Fruit fly (Drosophila melanogaster) Kc167 (cell line): ENCODE measurements around the gene bai.

Source experiments
- Myc ChIP-seq: fragments of >200 bp; optimal IDR thresholded peaks from 2 replicates; lab custom pipeline; 2017; ENCODE audit warnings: missing external identifiers
- Sin3A ChIP-seq: fragments of >200 bp; optimal IDR thresholded peaks from 2 replicates; lab custom pipeline; 2018; ENCODE audit warnings: missing external identifiers
- h ChIP-seq: fragments of >200 bp; optimal IDR thresholded peaks from 3 replicates; lab custom pipeline; 2018; ENCODE audit warnings: missing external identifiers
- insv ChIP-seq: fragments of >200 bp; optimal IDR thresholded peaks from 3 replicates; lab custom pipeline; 2018; ENCODE audit warnings: missing external identifiers
- psq ChIP-seq: fragments of >200 bp; optimal IDR thresholded peaks from 2 replicates; lab custom pipeline; 2017; ENCODE audit warnings: missing external identifiers
- ttk ChIP-seq: sonication (Bioruptor generic); optimal IDR thresholded peaks from 2 replicates; lab custom pipeline; 2017; ENCODE audit warnings: missing external identifiers

bai gene

dm6 chr3R:25039028-25039476 lies at the start of gene bai, which contains the start of gene Ythdf:
Gene bai (plus strand): TSS chr3R:25039374.
Gene Ythdf (minus strand): TSS chr3R:25039249.
- no peak for TF ChIP-seq h (lab: Kevin White, UChicago)
- TF ChIP-seq psq (lab: Kevin White, UChicago), result no peak
- no peak for TF ChIP-seq Myc
- no peak for TF ChIP-seq insv (lab: Kevin White, UChicago)
- no peak for TF ChIP-seq ttk (lab: Kevin White, UChicago)
- TF ChIP-seq Sin3A, result no peak

dm6 chr3R:24996502-24996901 lies 42.7 kb upstream of the bai start:
- TF ChIP-seq Sin3A (no peak), ttk (lab: Kevin White, UChicago) (no peak), insv (lab: Kevin White, UChicago) (no peak), h (lab: Kevin White, UChicago) (no peak), Myc (no peak), psq (lab: Kevin White, UChicago) (no peak)

dm6 chr3R:24997287-24997686 lies 41.9 kb upstream of the bai start:
- TF ChIP-seq insv (lab: Kevin White, UChicago) (no peak), Sin3A (no peak), ttk (lab: Kevin White, UChicago) (no peak), h (lab: Kevin White, UChicago) (no peak), Myc (no peak), psq (lab: Kevin White, UChicago) (no peak)

dm6 chr3R:24999575-24999974 lies 39.6 kb upstream of the bai start:
- TF ChIP-seq h (lab: Kevin White, UChicago) (no peak), Myc (no peak), psq (lab: Kevin White, UChicago) (no peak), insv (lab: Kevin White, UChicago) (no peak), ttk (lab: Kevin White, UChicago) (no peak), Sin3A (no peak)

- TF ChIP-seq Sin3A (no peak), h (lab: Kevin White, UChicago) (no peak), insv (lab: Kevin White, UChicago) (no peak), ttk (lab: Kevin White, UChicago) (no peak), psq (lab: Kevin White, UChicago) (no peak), Myc (no peak)
Measured at dm6 chr3R:25002257-25002656, 36.9 kb upstream of the bai start.

dm6 chr3R:25004064-25004463 lies 35.1 kb upstream of the bai start:
- TF ChIP-seq psq (lab: Kevin White, UChicago), result no peak
- no peak for TF ChIP-seq insv (lab: Kevin White, UChicago)
- no peak for TF ChIP-seq Sin3A
- no peak for TF ChIP-seq Myc
- TF ChIP-seq h (lab: Kevin White, UChicago), result no peak
- TF ChIP-seq ttk (lab: Kevin White, UChicago), result no peak

- TF ChIP-seq Myc (no peak), ttk (lab: Kevin White, UChicago) (no peak), insv (lab: Kevin White, UChicago) (no peak), h (lab: Kevin White, UChicago) (no peak), psq (lab: Kevin White, UChicago) (no peak), Sin3A (no peak)
Measured at dm6 chr3R:25004763-25005162, 34.4 kb upstream of the bai start.

dm6 chr3R:25005748-25006147 lies 33.4 kb upstream of the bai start:
- no peak for TF ChIP-seq Sin3A
- no peak for TF ChIP-seq insv (lab: Kevin White, UChicago)
- TF ChIP-seq ttk (lab: Kevin White, UChicago), result no peak
- no peak for TF ChIP-seq Myc
- no peak for TF ChIP-seq psq (lab: Kevin White, UChicago)
- no peak for TF ChIP-seq h (lab: Kevin White, UChicago)

- TF ChIP-seq Myc (no peak), Sin3A (no peak), psq (lab: Kevin White, UChicago) (no peak), h (lab: Kevin White, UChicago) (no peak), ttk (lab: Kevin White, UChicago) (no peak), insv (lab: Kevin White, UChicago) (no peak)
Measured at dm6 chr3R:25009745-25010446, 29.3 kb upstream of the bai start.

dm6 chr3R:25012016-25012415 lies 27.2 kb upstream of the bai start:
- TF ChIP-seq psq (lab: Kevin White, UChicago), result no peak
- no peak for TF ChIP-seq insv (lab: Kevin White, UChicago)
- no peak for TF ChIP-seq h (lab: Kevin White, UChicago)
- TF ChIP-seq ttk (lab: Kevin White, UChicago), result no peak
- no peak for TF ChIP-seq Myc
- no peak for TF ChIP-seq Sin3A

dm6 chr3R:25023056-25023455 lies 16.1 kb upstream of the bai start, which contains the start of gene beta4GalT7:
Gene beta4GalT7 (plus strand): TSS chr3R:25023256.
- TF ChIP-seq Myc (no peak), Sin3A (no peak), h (lab: Kevin White, UChicago) (no peak), ttk (lab: Kevin White, UChicago) (no peak), psq (lab: Kevin White, UChicago) (no peak), insv (lab: Kevin White, UChicago) (no peak)

- no peak for TF ChIP-seq insv (lab: Kevin White, UChicago)
Measured at dm6 chr3R:25024895-25025557, 14.1 kb upstream of the bai start, which contains the start of the genes EMC6 and Hr96. Gene EMC6 (minus strand): TSS chr3R:25025017. Gene Hr96 (plus strand): TSS chr3R:25025235.
